Fruit fly (Drosophila melanogaster) whole organism, embryonic: ENCODE data around the gene MAGE.

Experiments
- CG10979 ChIP-seq: fragments of 200-800 bp; sonication (Bioruptor generic); optimal IDR thresholded peaks from 2 replicates; lab custom pipeline; 2018; ENCODE audit warnings: missing biosample characterization, mild to moderate bottlenecking, missing genetic modification characterization, moderate library complexity
- CG11085 ChIP-seq: fragments of 200-800 bp; sonication (Bioruptor generic); IDR thresholded peaks from 2 replicates; pipeline ENCODE4 v1.3.6; 2022; ENCODE audit warnings: missing biosample characterization, missing genetic modification characterization
- CG13624 ChIP-seq: fragments of 200-800 bp; sonication (Bioruptor generic); optimal IDR thresholded peaks from 2 replicates; lab custom pipeline; 2016; ENCODE audit warnings: missing biosample characterization, missing genetic modification characterization
- CG1603 ChIP-seq: fragments of 200-800 bp; sonication (Bioruptor generic); optimal IDR thresholded peaks from 2 replicates; lab custom pipeline; 2019; ENCODE audit warnings: missing biosample characterization, mild to moderate bottlenecking, missing genetic modification characterization, moderate library complexity
- CG16779 ChIP-seq: fragments of 200-800 bp; sonication (Bioruptor generic); IDR thresholded peaks from 2 replicates; pipeline ENCODE4 v1.3.6; 2022; ENCODE audit warnings: missing biosample characterization, missing genetic modification characterization
- CG17359 ChIP-seq: fragments of 200-800 bp; sonication (Bioruptor generic); optimal IDR thresholded peaks from 3 replicates; lab custom pipeline; 2018; ENCODE audit warnings: missing biosample characterization, mild to moderate bottlenecking, missing genetic modification characterization, moderate library complexity
- CG1792 ChIP-seq: fragments of 200-800 bp; sonication (Bioruptor generic); optimal IDR thresholded peaks from 2 replicates; lab custom pipeline; 2016; ENCODE audit warnings: missing biosample characterization, missing genetic modification characterization
- CG18011 ChIP-seq: fragments of 200-800 bp; sonication (Bioruptor generic); optimal IDR thresholded peaks from 2 replicates; lab custom pipeline; 2017; ENCODE audit warnings: missing biosample characterization, missing genetic modification characterization, mild to moderate bottlenecking, moderate library complexity, missing genotype
- CG4820 ChIP-seq: fragments of 200-800 bp; sonication (Bioruptor generic); optimal IDR thresholded peaks from 3 replicates; lab custom pipeline; 2016; ENCODE audit warnings: missing biosample characterization, missing genetic modification characterization
- CG4854 ChIP-seq: fragments of 200-800 bp; sonication (Bioruptor generic); optimal IDR thresholded peaks from 2 replicates; lab custom pipeline; 2016; ENCODE audit warnings: missing biosample characterization, missing genetic modification characterization, inconsistent platforms
- CG6683 ChIP-seq: fragments of 200-800 bp; sonication (Bioruptor generic); optimal IDR thresholded peaks from 2 replicates; lab custom pipeline; 2017; ENCODE audit warnings: missing biosample characterization, mild to moderate bottlenecking, missing genetic modification characterization, missing genetic modification reagents
- CG7357 ChIP-seq: fragments of 200-800 bp; sonication (Bioruptor generic); IDR thresholded peaks from 3 replicates; pipeline ENCODE4 v1.3.6; 2022; ENCODE audit warnings: missing biosample characterization, missing genetic modification characterization
- CG7372 ChIP-seq: fragments of 200-800 bp; sonication (Bioruptor generic); IDR thresholded peaks from 2 replicates; pipeline ENCODE4 v1.3.6; 2022; ENCODE audit warnings: missing biosample characterization, missing genetic modification characterization
- CG8388 ChIP-seq: fragments of 200-800 bp; sonication (Bioruptor generic); optimal IDR thresholded peaks from 2 replicates; lab custom pipeline; 2019; ENCODE audit warnings: missing biosample characterization, mild to moderate bottlenecking, missing genetic modification characterization, moderate library complexity
- CTCF ChIP-seq: fragments of 200-800 bp; sonication (Bioruptor generic); optimal IDR thresholded peaks from 2 replicates; lab custom pipeline; 2017; ENCODE audit warnings: missing biosample characterization, mild to moderate bottlenecking, missing genetic modification characterization, moderate library complexity
- D ChIP-seq, 2 experiments: fragments of 200-800 bp in 1 of 2; fragments of >200 bp in 1 of 2; sonication (Bioruptor generic) in 1 of 2; optimal IDR thresholded peaks; 2 replicates in 1 of 2; 3 replicates in 1 of 2; lab custom pipeline; 2017; ENCODE audit warnings: mild to moderate bottlenecking in 1 of 2, missing biosample characterization in 1 of 2, missing genetic modification characterization in 1 of 2, missing genetic modification reagents in 1 of 2
- D19A ChIP-seq: fragments of 200-800 bp; optimal IDR thresholded peaks from 3 replicates; lab custom pipeline; 2019; ENCODE audit warnings: missing biosample characterization, mild to moderate bottlenecking, missing genetic modification characterization, moderate library complexity
- Dip3 ChIP-seq: fragments of 200-800 bp; sonication (Bioruptor generic); optimal IDR thresholded peaks from 3 replicates; lab custom pipeline; 2016; ENCODE audit warnings: missing biosample characterization, missing genetic modification characterization
- Drgx ChIP-seq: fragments of 200-800 bp; sonication (Bioruptor generic); IDR thresholded peaks from 2 replicates; pipeline ENCODE4 v1.3.6; 2022; ENCODE audit warnings: missing biosample characterization, missing genetic modification characterization
- Hand ChIP-seq: fragments of 200-800 bp; sonication (Bioruptor generic); optimal IDR thresholded peaks from 2 replicates; lab custom pipeline; 2017; ENCODE audit warnings: mild to moderate bottlenecking, missing biosample characterization, missing genetic modification reagents, missing genetic modification characterization
- HmgD ChIP-seq: fragments of 200-800 bp; sonication (Bioruptor generic); optimal IDR thresholded peaks from 3 replicates; lab custom pipeline; 2016; ENCODE audit warnings: missing biosample characterization, missing genetic modification characterization
- Hr3 ChIP-seq: fragments of 200-800 bp; sonication (Bioruptor generic); optimal IDR thresholded peaks from 3 replicates; lab custom pipeline; 2016; ENCODE audit warnings: missing biosample characterization, missing genetic modification characterization
- Lim3 ChIP-seq: fragments of 200-800 bp; sonication (Bioruptor generic); IDR thresholded peaks from 2 replicates; pipeline ENCODE4 v1.3.6; 2022; ENCODE audit warnings: missing biosample characterization, missing genetic modification characterization
- NC2β ChIP-seq: fragments of 200-800 bp; sonication (Bioruptor generic); optimal IDR thresholded peaks from 2 replicates; lab custom pipeline; 2016; ENCODE audit warnings: missing biosample characterization, missing genetic modification characterization
- Nf-YB ChIP-seq: fragments of 200-800 bp; sonication (Bioruptor generic); optimal IDR thresholded peaks from 3 replicates; lab custom pipeline; 2019; ENCODE audit warnings: missing biosample characterization, mild to moderate bottlenecking, missing genetic modification characterization, moderate library complexity
- Oli ChIP-seq: fragments of 200-800 bp; sonication (Bioruptor generic); optimal IDR thresholded peaks from 2 replicates; lab custom pipeline; 2018; ENCODE audit warnings: missing biosample characterization, mild to moderate bottlenecking, missing genetic modification characterization, moderate library complexity
- PHDP ChIP-seq: fragments of 200-800 bp; sonication (Bioruptor generic); optimal IDR thresholded peaks from 3 replicates; lab custom pipeline; 2018; ENCODE audit warnings: missing biosample characterization, mild to moderate bottlenecking, missing genetic modification characterization, moderate library complexity
- Sox100B ChIP-seq: fragments of 200-800 bp; sonication (Bioruptor generic); optimal IDR thresholded peaks from 3 replicates; lab custom pipeline; 2018; ENCODE audit warnings: missing biosample characterization, mild to moderate bottlenecking, missing genetic modification characterization
- Usf ChIP-seq: fragments of 200-800 bp; sonication (Bioruptor generic); optimal IDR thresholded peaks from 2 replicates; lab custom pipeline; 2017; ENCODE audit warnings: missing genotype, missing biosample characterization, missing genetic modification characterization
- Xbp1 ChIP-seq: fragments of 200-800 bp; sonication (Bioruptor generic); optimal IDR thresholded peaks from 3 replicates; lab custom pipeline; 2016; ENCODE audit warnings: missing biosample characterization, mild to moderate bottlenecking, missing genetic modification characterization
- ara ChIP-seq: fragments of 200-800 bp; sonication (Bioruptor generic); IDR thresholded peaks from 2 replicates; pipeline ENCODE4 v1.3.6; 2022; ENCODE audit warnings: missing biosample characterization, missing genetic modification characterization
- ase ChIP-seq: fragments of 200-800 bp; sonication (Bioruptor generic); IDR thresholded peaks from 3 replicates; pipeline ENCODE4 v1.3.6; 2022; ENCODE audit warnings: missing biosample characterization, missing genetic modification characterization
- cas ChIP-seq: fragments of 200-800 bp; sonication (Bioruptor generic); IDR thresholded peaks from 2 replicates; pipeline ENCODE4 v1.3.6; 2022; ENCODE audit warnings: missing biosample characterization, missing genetic modification characterization
- corto ChIP-seq: fragments of 200-800 bp; sonication (Bioruptor generic); optimal IDR thresholded peaks from 2 replicates; lab custom pipeline; 2016; ENCODE audit warnings: missing biosample characterization, mild to moderate bottlenecking, missing genetic modification characterization, moderate library complexity
- crol ChIP-seq: fragments of 200-800 bp; sonication (Bioruptor generic); IDR thresholded peaks from 2 replicates; pipeline ENCODE4 v1.3.6; 2022; ENCODE audit warnings: missing biosample characterization, missing genetic modification characterization
- dm ChIP-seq: fragments of 200-800 bp; sonication (Bioruptor generic); optimal IDR thresholded peaks from 3 replicates; lab custom pipeline; 2016; ENCODE audit warnings: missing biosample characterization, missing genetic modification characterization
- fd3F ChIP-seq: fragments of 200-800 bp; sonication (Bioruptor generic); optimal IDR thresholded peaks from 2 replicates; lab custom pipeline; 2018; ENCODE audit warnings: missing biosample characterization, mild to moderate bottlenecking, missing genetic modification characterization, moderate library complexity
- fu2 ChIP-seq: fragments of 200-800 bp; sonication (Bioruptor generic); optimal IDR thresholded peaks from 2 replicates; lab custom pipeline; 2016; ENCODE audit warnings: missing biosample characterization, missing genetic modification characterization
- gro ChIP-seq: fragments of 200-800 bp; sonication (Bioruptor generic); optimal IDR thresholded peaks from 2 replicates; lab custom pipeline; 2016; ENCODE audit warnings: missing biosample characterization, missing genetic modification characterization
- nau ChIP-seq: fragments of 200-800 bp; sonication (Bioruptor generic); optimal IDR thresholded peaks from 3 replicates; lab custom pipeline; 2017; ENCODE audit warnings: missing biosample characterization, mild to moderate bottlenecking, missing genetic modification characterization, missing genetic modification reagents
- odd ChIP-seq: fragments of 200-800 bp; sonication (Bioruptor generic); optimal IDR thresholded peaks from 2 replicates; lab custom pipeline; 2017; ENCODE audit warnings: missing biosample characterization, mild to moderate bottlenecking, missing genetic modification characterization
- onecut ChIP-seq: fragments of 200-800 bp; sonication (Bioruptor generic); IDR thresholded peaks from 2 replicates; pipeline ENCODE4 v1.3.6; 2022; ENCODE audit warnings: missing biosample characterization, missing genetic modification characterization
- phol ChIP-seq: fragments of 200-800 bp; sonication (Bioruptor generic); optimal IDR thresholded peaks from 3 replicates; lab custom pipeline; 2018; ENCODE audit warnings: missing biosample characterization, mild to moderate bottlenecking, missing genetic modification characterization, moderate library complexity
- pros ChIP-seq: fragments of 200-800 bp; sonication (Bioruptor generic); optimal IDR thresholded peaks from 3 replicates; lab custom pipeline; 2019; ENCODE audit warnings: missing biosample characterization, mild to moderate bottlenecking, missing genetic modification characterization, moderate library complexity
- slou ChIP-seq: fragments of 200-800 bp; sonication (Bioruptor generic); optimal IDR thresholded peaks from 3 replicates; lab custom pipeline; 2016; ENCODE audit warnings: missing biosample characterization, missing genetic modification characterization
- slp2 ChIP-seq: fragments of 200-800 bp; sonication (Bioruptor generic); optimal IDR thresholded peaks from 2 replicates; lab custom pipeline; 2016; ENCODE audit warnings: missing biosample characterization, missing genetic modification characterization
- tio ChIP-seq: fragments of 200-800 bp; sonication (Bioruptor generic); optimal IDR thresholded peaks from 2 replicates; lab custom pipeline; 2017; ENCODE audit warnings: missing biosample characterization, missing genetic modification characterization, inconsistent platforms
- tll ChIP-seq, 2 experiments: fragments of 200-800 bp in 1 of 2; fragments of >200 bp in 1 of 2; sonication (Bioruptor generic) in 1 of 2; optimal IDR thresholded peaks; 2 replicates each; lab custom pipeline; 2017 to 2019; ENCODE audit warnings: missing biosample characterization in 2 of 2, missing genetic modification characterization in 2 of 2, mild to moderate bottlenecking in 1 of 2, moderate library complexity in 1 of 2
- trem ChIP-seq: fragments of 200-800 bp; optimal IDR thresholded peaks from 3 replicates; lab custom pipeline; 2019; ENCODE audit warnings: missing biosample characterization, mild to moderate bottlenecking, missing genetic modification characterization, moderate library complexity

The MAGE gene

DNA sequence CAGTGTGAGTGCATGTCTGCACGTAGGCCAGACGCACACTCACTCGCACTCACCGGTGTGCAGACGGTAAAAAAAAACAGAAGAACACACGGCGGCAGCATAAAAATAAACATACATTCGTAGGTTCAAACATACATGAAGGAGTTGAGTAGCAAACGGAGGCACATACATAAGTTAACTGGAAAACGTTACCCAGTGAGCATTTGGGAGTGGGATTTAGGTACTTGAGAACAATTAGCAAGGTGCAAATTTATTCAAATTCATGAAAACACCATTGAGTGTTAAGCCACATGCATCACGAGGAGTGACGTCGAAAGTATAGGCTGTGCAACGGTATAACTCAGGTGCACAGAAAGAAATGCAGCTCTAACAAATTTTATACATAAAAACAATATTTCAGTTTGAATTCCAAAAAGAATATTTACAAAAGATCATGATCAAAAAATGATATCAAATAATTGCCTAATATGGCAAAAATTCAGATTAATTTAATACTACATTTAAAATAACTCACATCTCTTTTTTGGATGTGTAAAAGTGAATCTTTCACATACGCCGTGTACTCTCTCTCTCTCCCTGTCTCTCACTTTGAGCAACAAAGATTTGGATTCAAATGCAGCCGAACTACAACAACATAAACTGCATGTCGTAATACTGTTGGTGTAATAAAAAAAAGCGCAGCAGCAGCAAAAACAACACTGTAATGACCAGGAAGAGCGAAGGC, 46.2 kb downstream of the MAGE start (continued):
- peak; percentile 33 for TF ChIP-seq HmgD
- no peak for TF ChIP-seq CG16779 (GFP tag; lab: Robert Waterston, UW)
- TF ChIP-seq CG6683 (GFP tag; lab: Kevin White, UChicago) = peak; percentile 63
- TF ChIP-seq gro (GFP tag; lab: Kevin White, UChicago) = no peak
- peak; percentile 90 for TF ChIP-seq slp2 (GFP tag; lab: Kevin White, UChicago)
- TF ChIP-seq trem = peak; percentile 96
- TF ChIP-seq CG10979 (tag; lab: Kevin White, UChicago) = peak; percentile 99
- no peak for TF ChIP-seq Drgx (GFP tag; lab: Robert Waterston, UW)
- peak; percentile 74 for TF ChIP-seq pros (GFP tag; lab: Kevin White, UChicago)
- peak; percentile 95 for TF ChIP-seq NC2β (GFP tag; lab: Kevin White, UChicago)
- peak; percentile 97 for TF ChIP-seq CG4820 (GFP tag; lab: Kevin White, UChicago)
- no peak for TF ChIP-seq D (optimal IDR thresholded peaks at IDR 0.05; lab: Kevin White, UChicago)
- TF ChIP-seq D (GFP tag; optimal IDR thresholded peaks at IDR 0.05; lab: Kevin White, UChicago) = peak; percentile 98
- TF ChIP-seq fu2 (GFP tag; lab: Kevin White, UChicago) = peak; percentile 68
- TF ChIP-seq ase (GFP tag; lab: Robert Waterston, UW) = no peak
- TF ChIP-seq ara (GFP tag; lab: Robert Waterston, UW) = no peak
- TF ChIP-seq PHDP (tag; lab: Kevin White, UChicago) = peak; percentile 95
- peak; percentile 86 for TF ChIP-seq odd (GFP tag; lab: Kevin White, UChicago)
- peak; percentile 78 for TF ChIP-seq CG13624 (GFP tag; lab: Kevin White, UChicago)
- TF ChIP-seq D19A (tag; lab: Kevin White, UChicago) = peak; percentile 96
- peak; percentile 77 for TF ChIP-seq Usf
- no peak for TF ChIP-seq CG11085 (GFP tag; lab: Robert Waterston, UW)
- TF ChIP-seq CG7357 (GFP tag; lab: Robert Waterston, UW) = peak; percentile 86
- peak; percentile 81 for TF ChIP-seq CG4854 (GFP tag; lab: Kevin White, UChicago)
- TF ChIP-seq CTCF = peak; percentile 50
- peak; percentile 43 for TF ChIP-seq corto (GFP tag; lab: Kevin White, UChicago)
- peak; percentile 49 for TF ChIP-seq CG18011 (GFP tag; lab: Kevin White, UChicago)
- peak; percentile 93 for TF ChIP-seq CG1603 (tag; lab: Kevin White, UChicago)
- TF ChIP-seq CG8388 = peak; percentile 97
- peak; percentile 52 for TF ChIP-seq fd3F (GFP tag; lab: Kevin White, UChicago)
- peak; percentile 44 for TF ChIP-seq Dip3 (GFP tag; lab: Kevin White, UChicago)
- TF ChIP-seq nau = peak; percentile 79
- TF ChIP-seq onecut (GFP tag; lab: Robert Waterston, UW) = peak; percentile 90
- no peak for TF ChIP-seq cas (GFP tag; lab: Robert Waterston, UW)
- peak; percentile 96 for TF ChIP-seq Hr3 (GFP tag; lab: Kevin White, UChicago)
- TF ChIP-seq CG17359 (tag; lab: Kevin White, UChicago) = peak; percentile 98
- TF ChIP-seq Lim3 = no peak
- TF ChIP-seq crol (GFP tag; lab: Robert Waterston, UW) = no peak
- peak in 1 of 2 experiments; percentile 76 for TF ChIP-seq tll (GFP tag; optimal IDR thresholded peaks at IDR 0.05; lab: Kevin White, UChicago)
- peak; percentile 46 for TF ChIP-seq Hand (GFP tag; lab: Kevin White, UChicago)
- TF ChIP-seq phol (tag; lab: Kevin White, UChicago) = peak; percentile 98
- peak; percentile 97 for TF ChIP-seq Oli (tag; lab: Kevin White, UChicago)
- peak; percentile 97 for TF ChIP-seq Sox100B
- peak; percentile 86 for TF ChIP-seq Nf-YB (GFP tag; lab: Kevin White, UChicago)
- peak; percentile 79 for TF ChIP-seq dm (GFP tag; lab: Kevin White, UChicago)
- TF ChIP-seq Xbp1 (GFP tag; lab: Kevin White, UChicago) = peak; percentile 95
- TF ChIP-seq CG1792 (GFP tag; lab: Kevin White, UChicago) = peak; percentile 86
- peak; percentile 69 for TF ChIP-seq slou (GFP tag; lab: Kevin White, UChicago)
- peak; percentile 92 for TF ChIP-seq tio (GFP tag; lab: Kevin White, UChicago)
- no peak for TF ChIP-seq CG7372
